Fruit fly (Drosophila melanogaster) whole organism, prepupa: ENCODE data around the gene Ugt36A1.

Experiments
- CG10669 ChIP-seq: fragments of 200-800 bp; sonication (Bioruptor generic); optimal IDR thresholded peaks from 3 replicates; lab custom pipeline; 2018; ENCODE audit warnings: missing biosample characterization, mild to moderate bottlenecking, missing genetic modification characterization, moderate library complexity
- CG6163 ChIP-seq: fragments of 200-800 bp; sonication (Bioruptor generic); IDR thresholded peaks from 3 replicates; pipeline ENCODE4 v1.3.6; 2022; ENCODE audit warnings: missing biosample characterization, missing genetic modification characterization
- Met ChIP-seq: fragments of 200-800 bp; sonication (Bioruptor generic); optimal IDR thresholded peaks from 3 replicates; lab custom pipeline; 2016; ENCODE audit warnings: missing biosample characterization, missing genetic modification characterization
- OdsH ChIP-seq: fragments of 200-800 bp; sonication (Bioruptor generic); optimal IDR thresholded peaks from 3 replicates; lab custom pipeline; 2016; ENCODE audit warnings: missing biosample characterization, missing genetic modification characterization
- dac ChIP-seq: fragments of 200-800 bp; sonication (Bioruptor generic); optimal IDR thresholded peaks from 2 replicates; lab custom pipeline; 2017; ENCODE audit warnings: missing biosample characterization, mild to moderate bottlenecking, missing genetic modification characterization
- lz ChIP-seq: fragments of 200-800 bp; sonication (Bioruptor generic); optimal IDR thresholded peaks from 3 replicates; lab custom pipeline; 2016; ENCODE audit warnings: missing biosample characterization, missing genetic modification characterization
- spab ChIP-seq: fragments of 200-800 bp; sonication (Bioruptor generic); optimal IDR thresholded peaks from 2 replicates; lab custom pipeline; 2017; ENCODE audit warnings: missing biosample characterization, mild to moderate bottlenecking, missing genetic modification characterization, missing genetic modification reagents
- svp ChIP-seq: fragments of 200-800 bp; sonication (Bioruptor generic); peaks from one replicate; lab custom pipeline; 2016; ENCODE audit warnings: missing biosample characterization, missing genetic modification characterization
- vri ChIP-seq: fragments of 200-800 bp; sonication (Bioruptor generic); optimal IDR thresholded peaks from 3 replicates; lab custom pipeline; 2016; ENCODE audit warnings: missing biosample characterization, mild to moderate bottlenecking, missing genetic modification characterization

DNA sequence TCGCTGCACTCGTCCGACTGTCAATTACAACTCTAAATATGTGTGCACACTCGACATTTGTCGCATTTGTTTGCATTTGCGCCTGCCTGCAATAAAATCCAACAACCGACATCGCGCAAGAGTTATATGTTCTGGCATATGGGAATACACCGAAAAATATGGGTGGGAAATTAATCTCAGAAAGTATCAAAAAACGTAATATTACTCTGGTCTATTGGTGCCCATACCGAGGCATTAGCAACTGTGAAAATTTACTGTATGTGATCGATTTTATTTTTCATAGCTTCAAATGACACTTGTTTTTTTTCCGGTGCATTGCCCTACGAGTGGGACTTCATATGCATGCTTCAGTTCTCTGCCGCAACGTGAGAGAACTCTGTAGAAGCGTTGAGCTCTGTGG lies 45.0 kb upstream of the Ugt36A1 start:
- TF ChIP-seq svp (GFP tag; lab: Kevin White, UChicago) (no peak), vri (GFP tag; lab: Kevin White, UChicago) (no peak), CG10669 (GFP tag; lab: Kevin White, UChicago) (peak; percentile 28), CG6163 (peak; percentile 89), dac (GFP tag; lab: Kevin White, UChicago) (no peak), OdsH (GFP tag; lab: Kevin White, UChicago) (peak; percentile 68), Met (GFP tag; lab: Kevin White, UChicago) (no peak), spab (GFP tag; lab: Kevin White, UChicago) (no peak), lz (GFP tag; lab: Kevin White, UChicago) (peak; percentile 46)
